Fruit fly (Drosophila melanogaster) whole organism, pupa: ENCODE data around the gene CG14406.

ENCODE experiments used
- CG12605 ChIP-seq: fragments of 200-800 bp; sonication (Bioruptor generic); IDR thresholded peaks from 2 replicates; pipeline ENCODE4 v1.3.6; 2022; ENCODE audit warnings: missing biosample characterization, missing genetic modification characterization
- CG17806 ChIP-seq: fragments of 200-800 bp; sonication (Bioruptor generic); optimal IDR thresholded peaks from 2 replicates; lab custom pipeline; 2018; ENCODE audit warnings: missing biosample characterization, mild to moderate bottlenecking, missing genetic modification characterization, moderate library complexity
- CG32121 ChIP-seq: fragments of 200-800 bp; sonication (Bioruptor generic); IDR thresholded peaks from 2 replicates; pipeline ENCODE4 v1.3.6; 2022; ENCODE audit warnings: missing biosample characterization, missing genetic modification characterization
- CG4496 ChIP-seq: fragments of 200-800 bp; sonication (Bioruptor generic); IDR thresholded peaks from 3 replicates; pipeline ENCODE4 v1.3.6; 2022; ENCODE audit warnings: missing biosample characterization, missing genetic modification characterization
- EcR ChIP-seq: fragments of 200-800 bp; sonication (Bioruptor generic); optimal IDR thresholded peaks from 3 replicates; lab custom pipeline; 2019; ENCODE audit warnings: missing biosample characterization, missing genetic modification characterization, mild to moderate bottlenecking, moderate library complexity, missing genetic modification reagents
- Pif1A ChIP-seq: fragments of 200-800 bp; sonication (Bioruptor generic); optimal IDR thresholded peaks from 3 replicates; lab custom pipeline; 2016; ENCODE audit warnings: missing biosample characterization, missing genetic modification characterization

DNA sequence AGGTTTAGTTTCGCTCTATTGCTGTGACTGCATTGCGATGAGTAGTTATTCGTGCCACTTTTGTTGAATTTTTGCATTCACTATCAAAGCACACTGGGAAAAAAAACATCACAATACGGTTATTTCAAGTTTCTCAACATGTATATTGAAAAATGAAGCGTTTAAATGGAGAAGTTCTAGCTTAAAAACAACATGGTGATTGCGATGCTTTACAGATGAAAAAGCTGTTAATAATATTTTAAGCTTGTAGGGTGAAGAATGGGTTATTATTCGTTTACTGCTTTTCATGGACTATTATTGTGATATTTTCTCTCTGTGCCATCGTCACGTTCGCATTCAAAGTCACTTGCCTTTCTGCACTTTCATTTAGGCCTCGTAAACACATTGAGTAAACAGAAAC is 14.3 kb downstream of the CG14406 start:
- TF ChIP-seq CG4496 = 0 out of 3 replicates have a peak, but pooled peaks have one; percentile 19
- TF ChIP-seq CG12605 (GFP tag; lab: Robert Waterston, UW) = no peak
- no peak for TF ChIP-seq CG17806 (tag; lab: Kevin White, UChicago)
- no peak for TF ChIP-seq EcR (GFP tag; lab: Kevin White, UChicago)
- no peak for TF ChIP-seq Pif1A (GFP tag; lab: Kevin White, UChicago)
- TF ChIP-seq CG32121 = peak; percentile 41; the same call in 1 of the 2 replicates
